Fruit fly (Drosophila melanogaster) whole organism, embryonic: ENCODE measurements around the gene Gfat2.

Experiments used
- CG10147 ChIP-seq: fragments of 200-800 bp; sonication (Bioruptor generic); optimal IDR thresholded peaks from 2 replicates; lab custom pipeline; 2019; ENCODE audit warnings: missing biosample characterization, mild to moderate bottlenecking, missing genetic modification characterization, moderate library complexity
- CG10959 ChIP-seq: fragments of 200-800 bp; sonication (Bioruptor generic); IDR thresholded peaks from 2 replicates; pipeline ENCODE4 v1.3.6; 2022; ENCODE audit warnings: missing biosample characterization, missing genetic modification characterization
- CG11456 ChIP-seq: fragments of 200-800 bp; sonication (Bioruptor generic); IDR thresholded peaks from 3 replicates; pipeline ENCODE4 v1.3.6; 2022; ENCODE audit warnings: missing biosample characterization, missing genetic modification characterization
- CG11695 ChIP-seq: fragments of 200-800 bp; sonication (Bioruptor generic); IDR thresholded peaks from 3 replicates; pipeline ENCODE4 v1.3.6; 2022; ENCODE audit warnings: missing biosample characterization, missing genetic modification characterization
- CG1233 ChIP-seq: fragments of 200-800 bp; sonication (Bioruptor generic); optimal IDR thresholded peaks from 4 replicates; lab custom pipeline; 2018; ENCODE audit warnings: missing biosample characterization, mild to moderate bottlenecking, missing genetic modification characterization
- CG12942 ChIP-seq: fragments of 200-800 bp; sonication (Bioruptor generic); optimal IDR thresholded peaks from 3 replicates; lab custom pipeline; 2016; ENCODE audit warnings: missing biosample characterization, missing genetic modification characterization
- CG13894 ChIP-seq: fragments of 200-800 bp; sonication (Bioruptor generic); optimal IDR thresholded peaks from 3 replicates; lab custom pipeline; 2018; ENCODE audit warnings: missing biosample characterization, mild to moderate bottlenecking, missing genetic modification characterization, moderate library complexity
- CG17328 ChIP-seq: fragments of 200-800 bp; sonication (Bioruptor generic); IDR thresholded peaks from 2 replicates; pipeline ENCODE4 v1.3.6; 2022; ENCODE audit warnings: missing biosample characterization, missing genetic modification characterization
- CG17385 ChIP-seq: fragments of 200-800 bp; sonication (Bioruptor generic); optimal IDR thresholded peaks from 3 replicates; lab custom pipeline; 2018; ENCODE audit warnings: missing biosample characterization, mild to moderate bottlenecking, missing genetic modification characterization
- CG1792 ChIP-seq: fragments of 200-800 bp; sonication (Bioruptor generic); optimal IDR thresholded peaks from 2 replicates; lab custom pipeline; 2016; ENCODE audit warnings: missing biosample characterization, missing genetic modification characterization
- CG18476 ChIP-seq: fragments of 200-800 bp; sonication (Bioruptor generic); optimal IDR thresholded peaks from 2 replicates; lab custom pipeline; 2016; ENCODE audit warnings: missing biosample characterization, mild to moderate bottlenecking, missing genetic modification characterization
- CG2116 ChIP-seq: fragments of 200-800 bp; sonication (Bioruptor generic); optimal IDR thresholded peaks from 3 replicates; lab custom pipeline; 2018; ENCODE audit warnings: missing biosample characterization, mild to moderate bottlenecking, missing genetic modification characterization
- CG31388 ChIP-seq: fragments of 200-800 bp; sonication (Bioruptor generic); optimal IDR thresholded peaks from 2 replicates; lab custom pipeline; 2016; ENCODE audit warnings: missing biosample characterization, missing genetic modification characterization
- CG31441 ChIP-seq: fragments of 200-800 bp; sonication (Bioruptor generic); IDR thresholded peaks from 2 replicates; pipeline ENCODE4 v1.3.6; 2022; ENCODE audit warnings: missing biosample characterization, missing genetic modification characterization
- CG3281 ChIP-seq: fragments of 200-800 bp; sonication (Bioruptor generic); optimal IDR thresholded peaks from 3 replicates; lab custom pipeline; 2017; ENCODE audit warnings: missing biosample characterization, mild to moderate bottlenecking, missing genetic modification characterization
- CG3407 ChIP-seq: fragments of 200-800 bp; sonication (Bioruptor generic); optimal IDR thresholded peaks from 2 replicates; lab custom pipeline; 2018; ENCODE audit warnings: missing biosample characterization, mild to moderate bottlenecking, missing genetic modification characterization
- CG34224 ChIP-seq: fragments of 200-800 bp; sonication (Bioruptor generic); IDR thresholded peaks from 3 replicates; pipeline ENCODE4 v1.3.6; 2022; ENCODE audit warnings: missing biosample characterization, missing genetic modification characterization; ENCODE audit not compliant: partially characterized antibody
- CG3995 ChIP-seq: fragments of 200-800 bp; sonication (Bioruptor generic); optimal IDR thresholded peaks from 3 replicates; lab custom pipeline; 2016; ENCODE audit warnings: missing biosample characterization, missing genetic modification characterization
- CG6272 ChIP-seq: fragments of 200-800 bp; sonication (Bioruptor generic); IDR thresholded peaks from 2 replicates; pipeline ENCODE4 v1.3.6; 2022; ENCODE audit warnings: missing biosample characterization, missing genetic modification characterization
- CG6854 ChIP-seq: fragments of 200-800 bp; sonication (Bioruptor generic); optimal IDR thresholded peaks from 3 replicates; lab custom pipeline; 2017; ENCODE audit warnings: missing biosample characterization, mild to moderate bottlenecking, missing genetic modification characterization
- CG7357 ChIP-seq: fragments of 200-800 bp; sonication (Bioruptor generic); IDR thresholded peaks from 3 replicates; pipeline ENCODE4 v1.3.6; 2022; ENCODE audit warnings: missing biosample characterization, missing genetic modification characterization
- CG8478 ChIP-seq: fragments of >200 bp; optimal IDR thresholded peaks from 2 replicates; lab custom pipeline; 2018
- CG8924 ChIP-seq: fragments of 200-800 bp; optimal IDR thresholded peaks from 3 replicates; lab custom pipeline; 2019; ENCODE audit warnings: missing biosample characterization, mild to moderate bottlenecking, missing genetic modification characterization, moderate library complexity
- Camta ChIP-seq: fragments of 200-800 bp; sonication (Bioruptor generic); optimal IDR thresholded peaks from 2 replicates; lab custom pipeline; 2016; ENCODE audit warnings: missing biosample characterization, missing genetic modification characterization
- Dek ChIP-seq: fragments of 200-800 bp; sonication (Bioruptor generic); optimal IDR thresholded peaks from 3 replicates; lab custom pipeline; 2019; ENCODE audit warnings: missing biosample characterization, mild to moderate bottlenecking, missing genetic modification characterization, moderate library complexity
- Dp ChIP-seq: fragments of 200-800 bp; sonication (Bioruptor generic); optimal IDR thresholded peaks from 2 replicates; lab custom pipeline; 2018; ENCODE audit warnings: missing biosample characterization, mild to moderate bottlenecking, missing genetic modification characterization, moderate library complexity
- Fer1 ChIP-seq: fragments of 200-800 bp; sonication (Bioruptor generic); optimal IDR thresholded peaks from 2 replicates; lab custom pipeline; 2017; ENCODE audit warnings: missing biosample characterization, mild to moderate bottlenecking, missing genetic modification characterization
- HHEX ChIP-seq: fragments of 200-800 bp; sonication (Bioruptor generic); optimal IDR thresholded peaks from 3 replicates; lab custom pipeline; 2017; ENCODE audit warnings: missing biosample characterization, mild to moderate bottlenecking, missing genetic modification characterization, missing genetic modification reagents
- HmgD ChIP-seq: fragments of 200-800 bp; sonication (Bioruptor generic); optimal IDR thresholded peaks from 3 replicates; lab custom pipeline; 2016; ENCODE audit warnings: missing biosample characterization, missing genetic modification characterization
- NFAT ChIP-seq: fragments of 200-800 bp; sonication (Bioruptor generic); IDR thresholded peaks from 2 replicates; pipeline ENCODE4 v1.3.6; 2022; ENCODE audit warnings: missing biosample characterization, missing genetic modification characterization
- Oli ChIP-seq: fragments of 200-800 bp; sonication (Bioruptor generic); optimal IDR thresholded peaks from 2 replicates; lab custom pipeline; 2018; ENCODE audit warnings: missing biosample characterization, mild to moderate bottlenecking, missing genetic modification characterization, moderate library complexity
- Rfx ChIP-seq: fragments of 200-800 bp; sonication (Bioruptor generic); IDR thresholded peaks from 2 replicates; pipeline ENCODE4 v1.3.6; 2022; ENCODE audit warnings: missing biosample characterization, missing genetic modification characterization
- Sox102F ChIP-seq: fragments of 200-800 bp; sonication (Bioruptor generic); optimal IDR thresholded peaks from 2 replicates; lab custom pipeline; 2018; ENCODE audit warnings: missing biosample characterization, mild to moderate bottlenecking, missing genetic modification characterization, moderate library complexity
- ato ChIP-seq: fragments of 200-800 bp; sonication (Bioruptor generic); IDR thresholded peaks from 2 replicates; pipeline ENCODE4 v1.3.6; 2022; ENCODE audit warnings: missing biosample characterization, missing genetic modification characterization; ENCODE audit not compliant: partially characterized antibody
- cad ChIP-seq: fragments of >200 bp; optimal IDR thresholded peaks from 2 replicates; lab custom pipeline; 2017; ENCODE audit warnings: missing biosample characterization, missing genetic modification characterization
- cwo ChIP-seq: fragments of 200-800 bp; sonication (Bioruptor generic); optimal IDR thresholded peaks from 3 replicates; lab custom pipeline; 2017; ENCODE audit warnings: missing biosample characterization, missing genetic modification characterization, mild to moderate bottlenecking, moderate library complexity, missing genetic modification reagents
- dati ChIP-seq: fragments of 200-800 bp; sonication (Bioruptor generic); IDR thresholded peaks from 2 replicates; pipeline ENCODE4 v1.3.6; 2022; ENCODE audit warnings: missing biosample characterization, missing genetic modification characterization
- dpn ChIP-seq, 2 experiments: fragments of 200-800 bp; sonication (Bioruptor generic); optimal IDR thresholded peaks; 3 replicates each; lab custom pipeline; 2016; ENCODE audit warnings: missing biosample characterization in 2 of 2, missing genetic modification characterization in 2 of 2
- fd3F ChIP-seq: fragments of 200-800 bp; sonication (Bioruptor generic); optimal IDR thresholded peaks from 2 replicates; lab custom pipeline; 2018; ENCODE audit warnings: missing biosample characterization, mild to moderate bottlenecking, missing genetic modification characterization, moderate library complexity
- gsb ChIP-seq: fragments of 200-800 bp; sonication (Bioruptor generic); IDR thresholded peaks from 2 replicates; pipeline ENCODE4 v1.3.6; 2022; ENCODE audit warnings: missing biosample characterization, missing genetic modification characterization
- ind ChIP-seq: fragments of 200-800 bp; sonication (Bioruptor generic); optimal IDR thresholded peaks from 3 replicates; lab custom pipeline; 2016; ENCODE audit warnings: missing biosample characterization, missing genetic modification characterization
- jing ChIP-seq: fragments of 200-800 bp; sonication (Bioruptor generic); optimal IDR thresholded peaks from 2 replicates; lab custom pipeline; 2018; ENCODE audit warnings: missing biosample characterization, mild to moderate bottlenecking, missing genetic modification characterization
- nerfin-1 ChIP-seq: fragments of 200-800 bp; sonication (Bioruptor generic); optimal IDR thresholded peaks from 3 replicates; lab custom pipeline; 2019; ENCODE audit warnings: missing biosample characterization, mild to moderate bottlenecking, missing genetic modification characterization, moderate library complexity
- phol ChIP-seq: fragments of 200-800 bp; sonication (Bioruptor generic); optimal IDR thresholded peaks from 3 replicates; lab custom pipeline; 2018; ENCODE audit warnings: missing biosample characterization, mild to moderate bottlenecking, missing genetic modification characterization, moderate library complexity
- sc ChIP-seq, 3 experiments: fragments of >200 bp in 2 of 3; fragments of 200-800 bp in 1 of 3; sonication (Bioruptor generic) in 1 of 3; optimal IDR thresholded peaks; 2 replicates in 2 of 3; 3 replicates in 1 of 3; lab custom pipeline; 2017; ENCODE audit warnings: mild to moderate bottlenecking in 1 of 3, missing biosample characterization in 1 of 3, missing genetic modification characterization in 1 of 3, missing genetic modification reagents in 1 of 3
- sr ChIP-seq: fragments of 200-800 bp; sonication (Bioruptor generic); IDR thresholded peaks from 3 replicates; pipeline ENCODE4 v1.3.6; 2022; ENCODE audit warnings: missing biosample characterization, missing genetic modification characterization
- sug ChIP-seq: fragments of 200-800 bp; optimal IDR thresholded peaks from 2 replicates; lab custom pipeline; 2019; ENCODE audit warnings: missing biosample characterization, mild to moderate bottlenecking, missing genetic modification characterization, moderate library complexity
- vnd ChIP-seq: fragments of 200-800 bp; sonication (Bioruptor generic); IDR thresholded peaks from 3 replicates; pipeline ENCODE4 v1.3.6; 2022; ENCODE audit warnings: missing biosample characterization, missing genetic modification characterization; ENCODE audit not compliant: partially characterized antibody
- vvl ChIP-seq: fragments of 200-800 bp; sonication (Bioruptor generic); IDR thresholded peaks from 2 replicates; pipeline ENCODE4 v1.3.6; 2022; ENCODE audit warnings: missing biosample characterization, missing genetic modification characterization
- z ChIP-seq: fragments of 200-800 bp; sonication (Bioruptor generic); IDR thresholded peaks from 3 replicates; pipeline ENCODE4 v1.3.6; 2022; ENCODE audit warnings: missing biosample characterization, missing genetic modification characterization

The Gfat2 gene

dm6 chr3R:28317151-28317844, 22.3 kb downstream of the Gfat2 start:
- TF ChIP-seq nerfin-1 (tag; lab: Kevin White, UChicago) = no peak
- no peak for TF ChIP-seq CG31388 (GFP tag; lab: Kevin White, UChicago)
- TF ChIP-seq Sox102F (GFP tag; lab: Kevin White, UChicago) = no peak
- TF ChIP-seq NFAT (GFP tag; lab: Robert Waterston, UW) = no peak
- no peak for TF ChIP-seq CG11695 (GFP tag; lab: Robert Waterston, UW)
- TF ChIP-seq z = no peak
- peak; percentile 41 for TF ChIP-seq Fer1 (GFP tag; lab: Kevin White, UChicago)
- TF ChIP-seq CG13894 (tag; lab: Kevin White, UChicago) = peak; percentile 19
- TF ChIP-seq Oli (tag; lab: Kevin White, UChicago) = no peak
- no peak for TF ChIP-seq HmgD (GFP tag; lab: Kevin White, UChicago)
- TF ChIP-seq ato (GFP tag; lab: Robert Waterston, UW) = no peak
- no peak for TF ChIP-seq CG17385
- no peak for TF ChIP-seq CG34224 (GFP tag; lab: Robert Waterston, UW)
- no peak for TF ChIP-seq CG17328
- no peak for TF ChIP-seq CG7357 (GFP tag; lab: Robert Waterston, UW)
- no peak for TF ChIP-seq CG6854 (GFP tag; lab: Kevin White, UChicago)
- peak; percentile 6 for TF ChIP-seq CG10147 (GFP tag; lab: Kevin White, UChicago)
- no peak for TF ChIP-seq dati (GFP tag; lab: Robert Waterston, UW)
- TF ChIP-seq sc (optimal IDR thresholded peaks at IDR 0.05; lab: Kevin White, UChicago) = no peak
- TF ChIP-seq sc (GFP tag; optimal IDR thresholded peaks at IDR 0.05; lab: Kevin White, UChicago) = no peak
- no peak for TF ChIP-seq sug (tag; lab: Kevin White, UChicago)
- TF ChIP-seq CG18476 = peak; percentile 16
- no peak for TF ChIP-seq jing
- TF ChIP-seq phol = peak; percentile 9
- no peak for TF ChIP-seq ind (GFP tag; lab: Kevin White, UChicago)
- no peak for TF ChIP-seq CG1792
- TF ChIP-seq CG11456 = no peak
- TF ChIP-seq Dp (GFP tag; lab: Kevin White, UChicago) = no peak
- TF ChIP-seq vnd (GFP tag; lab: Robert Waterston, UW) = no peak
- no peak for TF ChIP-seq fd3F (GFP tag; lab: Kevin White, UChicago)
- no peak for TF ChIP-seq CG3407 (GFP tag; lab: Kevin White, UChicago)
- no peak for TF ChIP-seq dpn (GFP tag; optimal IDR thresholded peaks at IDR 0.05; lab: Kevin White, UChicago)
- TF ChIP-seq sr = no peak
- peak; percentile 36 for TF ChIP-seq CG1233 (GFP tag; lab: Kevin White, UChicago)
- no peak for TF ChIP-seq vvl (GFP tag; lab: Robert Waterston, UW)
- TF ChIP-seq Dek (tag; lab: Kevin White, UChicago) = no peak
- no peak for TF ChIP-seq CG3995
- TF ChIP-seq CG12942 (GFP tag; lab: Kevin White, UChicago) = no peak
- 0 out of 2 replicates have a peak, but pooled peaks have one; percentile 29 for TF ChIP-seq Rfx (GFP tag; lab: Robert Waterston, UW)
- no peak for TF ChIP-seq CG6272 (GFP tag; lab: Robert Waterston, UW)
- no peak for TF ChIP-seq gsb (GFP tag; lab: Robert Waterston, UW)
- no peak for TF ChIP-seq Camta (GFP tag; lab: Kevin White, UChicago)
- no peak for TF ChIP-seq CG8924 (tag; lab: Kevin White, UChicago)
- TF ChIP-seq CG10959 (GFP tag; lab: Robert Waterston, UW) = no peak; the same call in 1 of the 2 replicates
- peak; percentile 16 for TF ChIP-seq cwo (GFP tag; lab: Kevin White, UChicago)
- TF ChIP-seq CG3281 (GFP tag; lab: Kevin White, UChicago) = peak; percentile 18
- no peak for TF ChIP-seq CG31441 (GFP tag; lab: Robert Waterston, UW)
- TF ChIP-seq CG2116 (GFP tag; lab: Kevin White, UChicago) = no peak
- no peak for TF ChIP-seq cad (GFP tag; lab: Kevin White, UChicago)
- TF ChIP-seq HHEX (GFP tag; lab: Kevin White, UChicago) = no peak
- TF ChIP-seq CG8478 (lab: Kevin White, UChicago) = no peak
